Worm (Caenorhabditis elegans) whole organism, late embryonic: ENCODE measurements around the gene fbxb-65.
"Not testable (repeated sequence)": the region's sequence is repeated elsewhere in the genome, so short reads cannot be mapped to it uniquely, and the experiment has no call there.

ENCODE experiments used
- K02D7.2 ChIP-seq: sonication (generic microtip); optimal IDR thresholded peaks from 2 replicates; lab custom pipeline; 2017; ENCODE audit warnings: mild to moderate bottlenecking, missing genetic modification characterization, missing compliant biosample characterization
- dmd-4 ChIP-seq: sonication (generic microtip); optimal IDR thresholded peaks from 2 replicates; lab custom pipeline; 2016; ENCODE audit warnings: borderline replicate concordance, missing genetic modification characterization, missing compliant biosample characterization
- fkh-10 ChIP-seq: fragments of 150-350 bp; optimal IDR thresholded peaks from 2 replicates; lab custom pipeline; 2014; ENCODE audit warnings: missing biosample characterization, missing genetic modification reagents, missing genetic modification characterization
- lin-11 ChIP-seq: fragments of 200-800 bp; sonication (Bioruptor generic); optimal IDR thresholded peaks from 2 replicates; lab custom pipeline; 2018; ENCODE audit warnings: mild to moderate bottlenecking, missing genetic modification characterization, missing compliant biosample characterization
- nhr-11 ChIP-seq: fragments of 150-350 bp; optimal IDR thresholded peaks from 2 replicates; lab custom pipeline; 2014; ENCODE audit warnings: missing biosample characterization, missing genetic modification characterization
- pha-4 ChIP-seq: fragments of 150-350 bp; optimal IDR thresholded peaks from 2 replicates; lab custom pipeline; 2018; ENCODE audit warnings: missing biosample characterization, missing genetic modification reagents, missing genetic modification characterization
- pqm-1 ChIP-seq: sonication (generic microtip); optimal IDR thresholded peaks from 2 replicates; lab custom pipeline; 2016; ENCODE audit warnings: missing genetic modification characterization, missing compliant biosample characterization
- rnt-1 ChIP-seq: sonication (generic microtip); optimal IDR thresholded peaks from 2 replicates; lab custom pipeline; 2016; ENCODE audit warnings: missing genetic modification characterization, missing compliant biosample characterization
- sox-2 ChIP-seq: fragments of 200-800 bp; sonication (Bioruptor generic); IDR thresholded peaks from 2 replicates; pipeline ENCODE4 v1.3.6; 2022; ENCODE audit warnings: missing genetic modification reagents, missing genetic modification characterization, missing compliant biosample characterization
- ttx-3 ChIP-seq: sonication (generic microtip); optimal IDR thresholded peaks from 2 replicates; lab custom pipeline; 2016; ENCODE audit warnings: missing genetic modification reagents, missing genetic modification characterization, missing compliant biosample characterization

DNA sequence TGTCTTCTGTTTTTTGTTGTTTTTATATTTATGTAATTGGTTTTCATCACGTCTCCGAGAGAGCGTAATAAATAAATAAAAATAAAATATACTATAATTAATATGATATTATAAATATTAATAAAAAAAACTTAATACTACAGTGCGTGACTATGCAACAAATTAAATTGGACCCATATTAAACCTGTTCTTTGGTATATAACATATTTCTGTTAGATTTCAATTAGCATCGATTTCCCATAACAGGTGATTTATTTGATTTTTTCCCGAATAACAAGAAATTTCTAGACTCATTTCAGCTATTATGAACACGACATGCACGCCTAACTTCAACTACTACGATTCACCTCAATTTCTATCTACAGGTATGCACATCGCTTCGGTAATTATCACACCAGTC is 12.3 kb upstream of the fbxb-65 start, which contains the start of gene srh-208:
- TF ChIP-seq lin-11 (tag; lab: Kevin White, UChicago); ttx-3 (tag; lab: Kevin White, UChicago); sox-2 (GFP tag; lab: Robert Waterston, UW); rnt-1 (tag; lab: Kevin White, UChicago); fkh-10; nhr-11 (tag; lab: Kevin White, UChicago); pha-4 (tag; lab: Kevin White, UChicago); K02D7.2 (tag; lab: Kevin White, UChicago); dmd-4; pqm-1 (tag; lab: Kevin White, UChicago): not testable (repeated sequence)
